Worm (Caenorhabditis elegans): ENCODE measurements around the gene tost-1.
A peak's percentile ranks its signal among the peaks of the same experiment; 100 is the strongest.
"Not testable (repeated sequence)": the region's sequence is repeated elsewhere in the genome, so short reads cannot be mapped to it uniquely, and the experiment has no call there.

tost-1 gene

DNA sequence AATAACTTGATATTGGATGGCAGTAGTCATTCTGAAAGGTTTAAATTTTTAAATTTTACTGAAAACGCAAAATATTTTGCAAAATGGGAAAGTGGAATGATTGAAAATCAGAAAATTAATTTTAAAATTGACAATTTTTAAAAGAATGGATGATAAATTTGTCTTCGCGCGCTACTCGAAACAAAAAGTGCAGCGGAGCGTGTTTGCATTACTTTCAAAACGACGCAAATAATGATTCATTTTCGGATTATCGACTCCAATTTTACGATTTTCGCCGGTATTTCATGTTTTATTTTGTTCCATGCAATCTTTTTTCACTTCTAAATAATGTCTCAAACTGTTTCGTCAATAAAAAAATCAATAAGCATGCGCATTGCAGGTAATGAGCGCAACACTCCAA, at the start of gene tost-1, which contains the start of gene arx-6:
TSS of gene tost-1 (minus strand) at position 31 of the 400 bp plus-strand sequence.
TSS of gene arx-6 (plus strand) at position 378 of the 400 bp plus-strand sequence.
- TF ChIP-seq unc-42 (tag; optimal IDR thresholded peaks at IDR 0.05): peak; percentile 22
- no peak for TF ChIP-seq C38D4.7 (GFP tag; optimal IDR thresholded peaks at IDR 0.05)
- TF ChIP-seq ceh-48 (tag; optimal IDR thresholded peaks at IDR 0.05): no peak
- TF ChIP-seq pqm-1 (tag; optimal IDR thresholded peaks at IDR 0.05): no peak
- TF ChIP-seq elt-2 (tag; optimal IDR thresholded peaks at IDR 0.05): peak; percentile 21

DNA sequence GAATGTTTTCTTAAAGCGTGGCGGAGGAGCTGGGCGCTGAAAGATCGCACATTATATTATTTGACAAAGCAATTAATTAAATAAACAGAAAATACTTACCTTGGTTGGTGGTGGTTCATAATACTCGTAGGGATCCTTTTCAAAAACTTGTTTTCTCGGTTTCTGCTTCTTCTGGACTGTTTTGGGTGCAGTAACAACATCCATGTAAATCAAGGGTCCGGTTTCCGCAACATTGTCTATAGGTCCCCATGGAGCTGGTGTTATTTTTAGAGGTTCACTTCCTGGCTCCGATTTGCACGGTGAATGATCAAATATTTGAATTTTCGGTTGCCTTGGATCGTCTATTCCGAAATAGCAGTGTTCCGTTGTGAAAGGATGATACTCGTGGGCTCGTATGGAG, 46.0 kb upstream of the tost-1 start:
- TF ChIP-seq ceh-18 (tag; optimal IDR thresholded peaks at IDR 0.05) (no peak), pat-9 (tag; optimal IDR thresholded peaks at IDR 0.05) (no peak), sdc-2 (tag; optimal IDR thresholded peaks at IDR 0.05) (no peak)

DNA sequence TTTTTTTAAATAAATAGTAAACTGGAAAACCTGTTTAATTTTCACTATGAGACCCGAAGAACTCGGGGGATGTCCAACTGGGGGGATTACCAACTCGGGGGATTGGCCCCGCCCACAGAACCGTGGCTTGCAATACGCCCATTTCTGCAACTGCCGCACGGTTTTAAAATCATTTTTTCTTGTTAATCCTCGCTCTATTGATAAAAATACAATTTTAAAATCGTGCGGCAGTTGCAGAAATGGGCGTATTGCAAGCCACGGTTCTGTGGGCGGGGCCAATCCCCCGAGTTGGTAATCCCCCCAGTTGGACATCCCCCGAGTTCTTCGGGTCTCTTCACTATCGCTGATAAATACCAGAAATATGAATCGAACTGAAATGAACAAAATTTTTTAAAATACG, 43.9 kb upstream of the tost-1 start, which contains the start of gene mmab-1:
TSS of gene mmab-1 (minus strand) at position 95 of the 400 bp plus-strand sequence.
- not testable (repeated sequence) for TF ChIP-seq hlh-15 (tag; optimal IDR thresholded peaks at IDR 0.05); ceh-6 (GFP tag; optimal IDR thresholded peaks at IDR 0.05); syd-9 (tag; optimal IDR thresholded peaks at IDR 0.05)

DNA sequence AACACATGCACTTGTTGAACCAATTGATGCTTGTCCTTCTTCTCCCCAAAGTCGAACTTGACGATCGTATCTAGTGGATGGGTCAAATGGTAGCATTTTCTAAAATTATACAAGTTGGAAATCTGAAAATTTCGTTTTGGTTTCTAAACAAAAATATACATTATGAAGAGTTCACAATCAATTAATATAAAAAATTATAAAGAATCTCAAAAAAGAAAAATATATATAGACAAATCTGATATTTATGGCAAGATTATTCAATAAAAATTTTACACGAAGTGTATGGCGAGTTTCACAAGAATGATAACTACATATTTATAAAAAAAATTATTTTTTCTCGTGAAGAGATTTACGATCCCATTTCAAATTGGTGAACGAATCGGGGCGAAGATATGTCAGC, 42.1 kb upstream of the tost-1 start, which contains the start of gene ula-1:
TSS of gene ula-1 (minus strand) at position 101 of the 400 bp plus-strand sequence.
- TF ChIP-seq C38D4.7 (GFP tag; optimal IDR thresholded peaks at IDR 0.05) (no peak), tbx-7 (tag; optimal IDR thresholded peaks at IDR 0.05) (no peak), K02D7.2 (tag; optimal IDR thresholded peaks at IDR 0.05) (no peak), eyg-1 (tag; optimal IDR thresholded peaks at IDR 0.05) (no peak), fax-1 (tag; optimal IDR thresholded peaks at IDR 0.05) (no peak), odd-2 (tag; optimal IDR thresholded peaks at IDR 0.05) (no peak), elt-4 (tag; optimal IDR thresholded peaks at IDR 0.05) (no peak), K09A11.1 (tag; optimal IDR thresholded peaks at IDR 0.05; ENCODE audit: insufficient read depth) (no peak), nfya-1 (tag; optimal IDR thresholded peaks at IDR 0.05) (no peak), Y22D7AL.16 (tag; optimal IDR thresholded peaks at IDR 0.05) (no peak), che-1 (tag; optimal IDR thresholded peaks at IDR 0.05) (no peak), ceh-45 (GFP tag; IDR thresholded peaks at IDR 0.05) (no peak), fkh-10 (GFP tag; optimal IDR thresholded peaks at IDR 0.05) (no peak), zip-5 (tag; optimal IDR thresholded peaks at IDR 0.05) (no peak), ceh-24 (tag; optimal IDR thresholded peaks at IDR 0.05) (no peak), ceh-19 (GFP tag; optimal IDR thresholded peaks at IDR 0.05) (no peak)

DNA sequence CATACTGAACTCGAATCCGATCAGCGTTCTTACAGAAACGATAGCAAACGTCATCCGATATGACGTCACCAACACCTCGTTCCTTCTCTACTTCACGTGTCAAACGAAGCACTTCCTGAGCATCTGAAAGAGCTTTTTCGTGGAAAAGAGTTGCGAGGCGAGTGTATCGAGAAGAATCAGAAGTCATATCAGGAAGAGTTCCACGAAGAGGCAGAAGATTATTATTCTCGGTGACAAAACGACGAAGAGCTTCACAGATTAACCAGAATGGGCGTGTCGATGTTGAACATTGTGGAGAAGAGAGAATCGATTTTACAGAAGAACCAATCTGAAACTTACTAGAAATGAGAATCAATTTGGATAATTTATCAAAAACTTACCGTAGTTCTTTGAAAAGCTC, 40.8 kb upstream of the tost-1 start:
- no peak for TF ChIP-seq ceh-22 (tag; optimal IDR thresholded peaks at IDR 0.05)
- TF ChIP-seq eyg-1 (tag; optimal IDR thresholded peaks at IDR 0.05): no peak
- TF ChIP-seq ceh-18 (tag; optimal IDR thresholded peaks at IDR 0.05): no peak
- TF ChIP-seq pat-9 (tag; optimal IDR thresholded peaks at IDR 0.05): no peak

DNA sequence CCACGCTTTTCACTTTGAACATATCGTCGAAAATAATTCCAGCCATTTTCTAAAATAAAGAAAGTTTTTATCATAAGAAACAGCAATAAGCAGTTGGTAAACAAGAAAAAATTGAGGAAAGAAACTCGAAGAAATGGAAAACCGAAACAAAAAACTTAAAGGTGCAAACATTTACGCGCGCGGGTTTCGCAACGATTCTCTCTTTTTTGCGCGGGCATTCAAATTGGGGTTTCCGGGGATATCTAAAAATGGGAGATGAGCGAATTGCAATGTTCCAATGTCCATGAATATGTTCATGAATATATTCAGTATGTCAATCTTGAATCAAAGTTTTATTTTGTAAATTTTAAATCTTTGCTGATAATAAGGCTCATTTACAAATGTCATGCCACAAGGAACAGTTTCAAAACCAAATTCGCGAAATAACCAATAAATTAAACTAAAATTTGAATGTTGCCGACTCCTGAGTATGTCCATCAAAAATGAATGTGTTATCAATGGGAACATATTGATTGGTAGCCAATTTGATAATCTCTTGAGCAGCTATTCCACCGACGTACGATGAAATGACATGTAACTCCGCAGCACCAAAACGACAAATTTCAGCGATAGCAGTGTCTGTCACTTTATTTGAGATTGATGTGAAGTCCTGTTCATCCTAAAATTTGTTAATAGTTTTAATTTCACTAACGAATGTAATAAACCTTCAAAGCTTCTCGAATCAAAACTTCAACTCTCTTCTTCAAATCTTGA, 40.0 kb upstream of the tost-1 start, which contains the start of gene rpb-8:
TSS of gene rpb-8 (minus strand) at position 49 of the 753 bp plus-strand sequence.
- TF ChIP-seq nfya-1 (tag; optimal IDR thresholded peaks at IDR 0.05): peak; percentile 46
- TF ChIP-seq hlh-6 (tag; optimal IDR thresholded peaks at IDR 0.05): no peak
- no peak for TF ChIP-seq ahr-1 (tag; optimal IDR thresholded peaks at IDR 0.05)
- TF ChIP-seq ceh-31 (tag; optimal IDR thresholded peaks at IDR 0.05): peak; percentile 41
- TF ChIP-seq unc-42 (tag; optimal IDR thresholded peaks at IDR 0.05): peak; percentile 15

All from whole organism, late embryonic.